Worm (Caenorhabditis elegans) whole organism, L2 larva: ENCODE results near the gene spe-39.

ENCODE experiments used
- C34F6.9 ChIP-seq: fragments of 150-350 bp; optimal IDR thresholded peaks from 2 replicates; lab custom pipeline; 2014; ENCODE audit warnings: missing biosample characterization, missing genetic modification characterization
- F13H6.1 ChIP-seq: sonication (generic microtip); optimal IDR thresholded peaks from 2 replicates; lab custom pipeline; 2016; ENCODE audit warnings: missing genetic modification characterization, missing compliant biosample characterization
- R02D3.7 ChIP-seq: fragments of 150-350 bp; optimal IDR thresholded peaks from 2 replicates; lab custom pipeline; 2014; ENCODE audit warnings: missing biosample characterization, missing genetic modification characterization
- Y55F3AM.14 ChIP-seq: fragments of 200-800 bp; sonication (Bioruptor generic); optimal IDR thresholded peaks from 2 replicates; lab custom pipeline; 2018; ENCODE audit warnings: mild to moderate bottlenecking, missing genetic modification characterization, missing compliant biosample characterization
- ZK546.5 ChIP-seq: sonication (generic microtip); optimal IDR thresholded peaks from 2 replicates; lab custom pipeline; 2017; ENCODE audit warnings: missing biosample characterization, missing genetic modification characterization
- alr-1 ChIP-seq: fragments of 150-350 bp; optimal IDR thresholded peaks from 2 replicates; lab custom pipeline; 2014; ENCODE audit warnings: missing biosample characterization, missing genetic modification characterization
- aly-2 ChIP-seq: fragments of 150-350 bp; optimal IDR thresholded peaks from 2 replicates; lab custom pipeline; 2014; ENCODE audit warnings: missing biosample characterization, missing genetic modification characterization
- ama-1 ChIP-seq: fragments of 150-350 bp; optimal IDR thresholded peaks from 2 replicates; lab custom pipeline; 2018; ENCODE audit warnings: inconsistent platforms
- blmp-1 ChIP-seq: sonication (generic microtip); optimal IDR thresholded peaks from 2 replicates; lab custom pipeline; 2017; ENCODE audit warnings: missing genetic modification characterization, mild to moderate bottlenecking, missing compliant biosample characterization, antibody characterized with exemption, moderate library complexity; ENCODE audit not compliant: insufficient read depth
- ceh-16 ChIP-seq: fragments of 150-350 bp; optimal IDR thresholded peaks from 2 replicates; lab custom pipeline; 2014; ENCODE audit warnings: missing biosample characterization, missing genetic modification characterization
- ceh-82 ChIP-seq: fragments of 150-350 bp; optimal IDR thresholded peaks from 2 replicates; lab custom pipeline; 2014; ENCODE audit warnings: missing biosample characterization, missing genetic modification characterization
- crh-2 ChIP-seq: sonication (generic microtip); optimal IDR thresholded peaks from 2 replicates; lab custom pipeline; 2017; ENCODE audit warnings: missing biosample characterization, missing genetic modification characterization
- dmd-4 ChIP-seq: sonication (generic microtip); optimal IDR thresholded peaks from 2 replicates; lab custom pipeline; 2017; ENCODE audit warnings: missing biosample characterization, missing genetic modification characterization
- egl-27 ChIP-seq: sonication (generic microtip); optimal IDR thresholded peaks from 3 replicates; lab custom pipeline; 2017; ENCODE audit warnings: missing biosample characterization, missing genetic modification reagents, missing genetic modification characterization
- elt-1 ChIP-seq: fragments of 150-350 bp; optimal IDR thresholded peaks from 2 replicates; lab custom pipeline; 2014; ENCODE audit warnings: missing biosample characterization, missing genetic modification characterization
- elt-3 ChIP-seq: sonication (generic microtip); optimal IDR thresholded peaks from 2 replicates; lab custom pipeline; 2017; ENCODE audit warnings: missing biosample characterization, missing genetic modification characterization
- fos-1 ChIP-seq: fragments of 150-350 bp; optimal IDR thresholded peaks from 2 replicates; lab custom pipeline; 2014; ENCODE audit warnings: missing biosample characterization, missing genetic modification characterization
- gmeb-1 ChIP-seq: fragments of 150-350 bp; optimal IDR thresholded peaks from 2 replicates; lab custom pipeline; 2014; ENCODE audit warnings: missing biosample characterization, missing genetic modification characterization
- lin-11 ChIP-seq: fragments of 150-350 bp; sonication (generic microtip); optimal IDR thresholded peaks from 2 replicates; lab custom pipeline; 2014; ENCODE audit warnings: missing biosample characterization, missing genetic modification characterization, inconsistent platforms, mixed read lengths
- lin-13 ChIP-seq: fragments of 150-350 bp; optimal IDR thresholded peaks from 2 replicates; lab custom pipeline; 2014; ENCODE audit warnings: missing biosample characterization, missing genetic modification reagents, missing genetic modification characterization
- lin-39 ChIP-seq: fragments of 150-350 bp; optimal IDR thresholded peaks from 2 replicates; lab custom pipeline; 2014; ENCODE audit warnings: missing biosample characterization, missing genetic modification reagents, missing genetic modification characterization
- lsy-2 ChIP-seq, 2 experiments: fragments of 150-350 bp in 1 of 2; sonication (generic microtip) in 1 of 2; optimal IDR thresholded peaks; 2 replicates each; lab custom pipeline; 2014 to 2017; ENCODE audit warnings: missing biosample characterization in 2 of 2, missing genetic modification characterization in 2 of 2
- mab-5 ChIP-seq: fragments of 150-350 bp; optimal IDR thresholded peaks from 2 replicates; lab custom pipeline; 2014; ENCODE audit warnings: missing biosample characterization, missing genetic modification characterization
- mbf-1 ChIP-seq: sonication (generic microtip); optimal IDR thresholded peaks from 2 replicates; lab custom pipeline; 2017; ENCODE audit warnings: missing biosample characterization, missing genetic modification characterization
- mdl-1 ChIP-seq, 2 experiments: fragments of 150-350 bp in 1 of 2; sonication (generic microtip) in 1 of 2; optimal IDR thresholded peaks; 2 replicates each; lab custom pipeline; 2017; ENCODE audit warnings: missing biosample characterization in 2 of 2, missing genetic modification characterization in 2 of 2
- nhr-10 ChIP-seq: sonication (generic microtip); optimal IDR thresholded peaks from 2 replicates; lab custom pipeline; 2017; ENCODE audit warnings: missing biosample characterization, missing genetic modification characterization
- nhr-11 ChIP-seq: fragments of 150-350 bp; optimal IDR thresholded peaks from 2 replicates; lab custom pipeline; 2014; ENCODE audit warnings: missing biosample characterization, missing genetic modification characterization
- nhr-12 ChIP-seq: fragments of 150-350 bp; optimal IDR thresholded peaks from 2 replicates; lab custom pipeline; 2014; ENCODE audit warnings: missing biosample characterization, missing genetic modification characterization
- nhr-129 ChIP-seq: fragments of 150-350 bp; optimal IDR thresholded peaks from 2 replicates; lab custom pipeline; 2014; ENCODE audit warnings: missing biosample characterization, missing genetic modification characterization
- nhr-21 ChIP-seq: fragments of 150-350 bp; optimal IDR thresholded peaks from 2 replicates; lab custom pipeline; 2014; ENCODE audit warnings: missing biosample characterization, missing genetic modification characterization
- nhr-23 ChIP-seq: fragments of 150-350 bp; optimal IDR thresholded peaks from 2 replicates; lab custom pipeline; 2014; ENCODE audit warnings: missing biosample characterization, missing genetic modification reagents, missing genetic modification characterization
- nhr-237 ChIP-seq: fragments of 150-350 bp; optimal IDR thresholded peaks from 2 replicates; lab custom pipeline; 2014; ENCODE audit warnings: missing biosample characterization, missing genetic modification characterization
- nhr-25 ChIP-seq: fragments of 150-350 bp; sonication (generic microtip); optimal IDR thresholded peaks from 3 replicates; lab custom pipeline; 2014; ENCODE audit warnings: missing biosample characterization, missing genetic modification characterization
- nhr-6 ChIP-seq: fragments of 150-350 bp; optimal IDR thresholded peaks from 2 replicates; lab custom pipeline; 2014; ENCODE audit warnings: missing biosample characterization, missing genetic modification characterization
- nhr-77 ChIP-seq: fragments of 150-350 bp; optimal IDR thresholded peaks from 2 replicates; lab custom pipeline; 2014; ENCODE audit warnings: missing biosample characterization, missing genetic modification characterization
- peb-1 ChIP-seq: fragments of 150-350 bp; optimal IDR thresholded peaks from 2 replicates; lab custom pipeline; 2014; ENCODE audit warnings: missing biosample characterization, missing genetic modification characterization
- sem-4 ChIP-seq: fragments of 150-350 bp; optimal IDR thresholded peaks from 2 replicates; lab custom pipeline; 2014; ENCODE audit warnings: missing biosample characterization, missing genetic modification reagents, missing genetic modification characterization
- skn-1 ChIP-seq: sonication (generic microtip); optimal IDR thresholded peaks from 2 replicates; lab custom pipeline; 2017; ENCODE audit warnings: missing biosample characterization, missing genetic modification characterization
- sma-3 ChIP-seq: sonication (generic microtip); optimal IDR thresholded peaks from 2 replicates; lab custom pipeline; 2016; ENCODE audit warnings: missing genetic modification reagents, missing genetic modification characterization, missing compliant biosample characterization
- sma-9 ChIP-seq, 2 experiments: fragments of 150-350 bp in 1 of 2; sonication (generic microtip) in 1 of 2; optimal IDR thresholded peaks; 2 replicates each; lab custom pipeline; 2014 to 2016; ENCODE audit warnings: missing genetic modification characterization in 2 of 2, mild to moderate bottlenecking in 1 of 2, missing biosample characterization in 1 of 2, missing compliant biosample characterization in 1 of 2, missing genetic modification reagents in 1 of 2, moderate library complexity in 1 of 2
- snpc-4 ChIP-seq: fragments of 150-350 bp; optimal IDR thresholded peaks from 2 replicates; lab custom pipeline; 2014; ENCODE audit warnings: missing biosample characterization, missing genetic modification characterization
- unc-39 ChIP-seq: fragments of 150-350 bp; optimal IDR thresholded peaks from 2 replicates; lab custom pipeline; 2014; ENCODE audit warnings: missing biosample characterization, missing genetic modification characterization
- unc-55 ChIP-seq: fragments of 150-350 bp; sonication (generic microtip); optimal IDR thresholded peaks from 3 replicates; lab custom pipeline; 2014; ENCODE audit warnings: missing biosample characterization, missing genetic modification reagents, missing genetic modification characterization
- unc-62 ChIP-seq: fragments of 150-350 bp; optimal IDR thresholded peaks from 2 replicates; lab custom pipeline; 2014; ENCODE audit warnings: missing biosample characterization, missing genetic modification reagents, missing genetic modification characterization
- zag-1 ChIP-seq: fragments of 150-350 bp; optimal IDR thresholded peaks from 2 replicates; lab custom pipeline; 2014; ENCODE audit warnings: missing biosample characterization, missing genetic modification characterization
- ztf-1 ChIP-seq: fragments of 200-800 bp; sonication (Bioruptor generic); conservative IDR thresholded peaks from 2 replicates; pipeline ENCODE4 v1.3.6; 2022; ENCODE audit warnings: missing genetic modification characterization, missing compliant biosample characterization
- ztf-11 ChIP-seq: sonication (generic microtip); optimal IDR thresholded peaks from 2 replicates; lab custom pipeline; 2017; ENCODE audit warnings: missing biosample characterization, missing genetic modification characterization
- ztf-4 ChIP-seq: fragments of 150-350 bp; optimal IDR thresholded peaks from 2 replicates; lab custom pipeline; 2014; ENCODE audit warnings: missing biosample characterization, missing genetic modification characterization

The spe-39 gene

ce11 chrV:6784853-6785492 is at the start of gene spe-39, which contains the start of gene spn-4:
Gene spe-39, plus strand, starts transcription at chrV:6785451.
Gene spn-4, minus strand, starts transcription at chrV:6784903.
- no peak for TF ChIP-seq nhr-6 (tag; lab: Kevin White, UChicago)
- peak in 1 of 2 experiments; percentile 10 for TF ChIP-seq mdl-1 (tag; optimal IDR thresholded peaks at IDR 0.05; lab: Kevin White, UChicago)
- TF ChIP-seq ama-1 (lab: Kevin White, UChicago), result no peak
- no peak for TF ChIP-seq ZK546.5 (tag; lab: Kevin White, UChicago)
- TF ChIP-seq ztf-4 (tag; lab: Kevin White, UChicago), result no peak
- peak; percentile 62 for TF ChIP-seq sem-4 (tag; lab: Kevin White, UChicago)
- TF ChIP-seq blmp-1 (tag; lab: Kevin White, UChicago), result peak; percentile 24
- TF ChIP-seq elt-1 (tag; lab: Kevin White, UChicago), result no peak
- TF ChIP-seq F13H6.1 (tag; lab: Kevin White, UChicago), result peak; percentile 74
- TF ChIP-seq elt-3 (tag; lab: Kevin White, UChicago), result no peak
- TF ChIP-seq ceh-16 (tag; lab: Kevin White, UChicago), result peak; percentile 38
- no peak for TF ChIP-seq Y55F3AM.14 (GFP tag; lab: Kevin White, UChicago)
- TF ChIP-seq R02D3.7 (tag; lab: Kevin White, UChicago), result peak; percentile 45
- no peak for TF ChIP-seq nhr-11 (tag; lab: Kevin White, UChicago)
- peak; percentile 40 to 84 for TF ChIP-seq lsy-2 (tag; optimal IDR thresholded peaks at IDR 0.05; lab: Kevin White, UChicago)
- no peak for TF ChIP-seq ztf-1 (GFP tag; lab: Robert Waterston, UW)
- TF ChIP-seq lin-11, result peak; percentile 71
- TF ChIP-seq nhr-129 (tag; lab: Kevin White, UChicago), result peak; percentile 70
- TF ChIP-seq ceh-82 (tag; lab: Kevin White, UChicago), result no peak
- TF ChIP-seq fos-1 (tag; lab: Kevin White, UChicago), result peak; percentile 32
- peak; percentile 64 for TF ChIP-seq lin-13 (GFP tag; lab: Kevin White, UChicago)
- peak; percentile 2 for TF ChIP-seq zag-1 (tag; lab: Kevin White, UChicago)
- TF ChIP-seq skn-1 (tag; lab: Kevin White, UChicago), result no peak
- TF ChIP-seq nhr-23 (tag; lab: Kevin White, UChicago), result no peak
- TF ChIP-seq lin-39 (tag; lab: Kevin White, UChicago), result no peak
- peak; percentile 75 for TF ChIP-seq mab-5 (tag; lab: Kevin White, UChicago)
- TF ChIP-seq sma-3, result peak; percentile 71
- no peak for TF ChIP-seq nhr-77 (tag; lab: Kevin White, UChicago)
- no peak for TF ChIP-seq peb-1 (tag; lab: Kevin White, UChicago)
- TF ChIP-seq gmeb-1 (tag; lab: Kevin White, UChicago), result peak; percentile 96
- peak; percentile 3 for TF ChIP-seq snpc-4
- TF ChIP-seq crh-2 (tag; lab: Kevin White, UChicago), result peak; percentile 55
- TF ChIP-seq nhr-10, result no peak
- TF ChIP-seq nhr-25, result no peak
- peak; percentile 25 for TF ChIP-seq ztf-11 (tag; lab: Kevin White, UChicago)
- TF ChIP-seq nhr-21 (tag; lab: Kevin White, UChicago), result peak; percentile 30
- no peak for TF ChIP-seq dmd-4 (tag; lab: Kevin White, UChicago)
- no peak for TF ChIP-seq alr-1
- TF ChIP-seq unc-62 (GFP tag; lab: Kevin White, UChicago), result no peak
- TF ChIP-seq unc-39, result no peak
- TF ChIP-seq mbf-1, result no peak
- TF ChIP-seq egl-27 (tag; lab: Kevin White, UChicago), result peak; percentile 46
- TF ChIP-seq nhr-237 (tag; lab: Kevin White, UChicago), result no peak
- no peak for TF ChIP-seq nhr-12 (tag; lab: Kevin White, UChicago)
- TF ChIP-seq unc-55 (GFP tag; lab: Kevin White, UChicago), result peak; percentile 90
- TF ChIP-seq aly-2 (tag; lab: Kevin White, UChicago), result no peak
- peak; percentile 80 for TF ChIP-seq C34F6.9 (tag; lab: Kevin White, UChicago)
- TF ChIP-seq sma-9 (GFP tag; optimal IDR thresholded peaks at IDR 0.05; lab: Kevin White, UChicago), result peak; percentile 88
- TF ChIP-seq sma-9 (tag; optimal IDR thresholded peaks at IDR 0.05; lab: Kevin White, UChicago), result no peak
